Fruit fly (Drosophila melanogaster): ENCODE measurements around the gene CG10970.

- TF ChIP-seq tai (GFP tag; optimal IDR thresholded peaks at IDR 0.05) (no peak), N (GFP tag; optimal IDR thresholded peaks at IDR 0.05) (no peak), Myc (optimal IDR thresholded peaks at IDR 0.05) (no peak), usp (GFP tag; optimal IDR thresholded peaks at IDR 0.05) (no peak), Hr78 (GFP tag; optimal IDR thresholded peaks at IDR 0.05) (no peak), foxo (GFP tag; optimal IDR thresholded peaks at IDR 0.05) (no peak), Mio (GFP tag; optimal IDR thresholded peaks at IDR 0.05) (no peak), Vsx2 (GFP tag; optimal IDR thresholded peaks at IDR 0.05; ENCODE audit: partially characterized antibody) (no peak), br (GFP tag; optimal IDR thresholded peaks at IDR 0.05) (no peak), pan (optimal IDR thresholded peaks at IDR 0.05) (no peak), dmrt93B (GFP tag; optimal IDR thresholded peaks at IDR 0.05) (no peak), fru (GFP tag; optimal IDR thresholded peaks at IDR 0.05) (no peak), Sp1 (GFP tag; optimal IDR thresholded peaks at IDR 0.05) (no peak), rgr (GFP tag; optimal IDR thresholded peaks at IDR 0.05) (no peak)
These were observed 21.9 kb upstream of the CG10970 start for dm6 chrX:9093062-9093461.
